Fruit fly (Drosophila melanogaster) whole organism, embryonic: Measurements from ENCODE around the gene mrva.

Experiments used
- B-H1 ChIP-seq: fragments of 200-800 bp; sonication (Bioruptor generic); IDR thresholded peaks from 3 replicates; pipeline ENCODE4 v1.3.6; 2022; ENCODE audit warnings: missing biosample characterization, missing genetic modification characterization
- BEAF-32 ChIP-seq: fragments of 200-800 bp; sonication (Bioruptor generic); optimal IDR thresholded peaks from 3 replicates; lab custom pipeline; 2017; ENCODE audit warnings: missing biosample characterization, missing genetic modification characterization, mild to moderate bottlenecking, moderate library complexity, missing genetic modification reagents
- Bgb ChIP-seq: fragments of 200-800 bp; sonication (Bioruptor generic); IDR thresholded peaks from 2 replicates; pipeline ENCODE4 v1.3.6; 2022; ENCODE audit warnings: missing biosample characterization, missing genetic modification characterization; ENCODE audit not compliant: partially characterized antibody
- CG10267 ChIP-seq: fragments of 200-800 bp; sonication (Bioruptor generic); optimal IDR thresholded peaks from 2 replicates; lab custom pipeline; 2018; ENCODE audit warnings: missing biosample characterization, mild to moderate bottlenecking, missing genetic modification characterization, moderate library complexity
- CG10321 ChIP-seq: fragments of 200-800 bp; sonication (Bioruptor generic); IDR thresholded peaks from 2 replicates; pipeline ENCODE4 v1.3.6; 2022; ENCODE audit warnings: missing biosample characterization, missing genetic modification characterization
- CG11085 ChIP-seq: fragments of 200-800 bp; sonication (Bioruptor generic); IDR thresholded peaks from 2 replicates; pipeline ENCODE4 v1.3.6; 2022; ENCODE audit warnings: missing biosample characterization, missing genetic modification characterization
- CG11456 ChIP-seq: fragments of 200-800 bp; sonication (Bioruptor generic); IDR thresholded peaks from 3 replicates; pipeline ENCODE4 v1.3.6; 2022; ENCODE audit warnings: missing biosample characterization, missing genetic modification characterization
- CG13287 ChIP-seq: fragments of 200-800 bp; sonication (Bioruptor generic); IDR thresholded peaks from 2 replicates; pipeline ENCODE4 v1.3.6; 2022; ENCODE audit warnings: missing biosample characterization, missing genetic modification characterization; ENCODE audit not compliant: partially characterized antibody
- CG14441 ChIP-seq: fragments of 200-800 bp; sonication (Bioruptor generic); IDR thresholded peaks from 2 replicates; pipeline ENCODE4 v1.3.6; 2022; ENCODE audit warnings: missing biosample characterization, missing genetic modification characterization
- CG1529 ChIP-seq: fragments of 200-800 bp; sonication (Bioruptor generic); optimal IDR thresholded peaks from 3 replicates; lab custom pipeline; 2018; ENCODE audit warnings: missing biosample characterization, missing genetic modification characterization
- CG16815 ChIP-seq: fragments of 200-800 bp; sonication (Bioruptor generic); optimal IDR thresholded peaks from 3 replicates; lab custom pipeline; 2017; ENCODE audit warnings: missing biosample characterization, mild to moderate bottlenecking, missing genetic modification characterization
- CG18011 ChIP-seq: fragments of 200-800 bp; sonication (Bioruptor generic); optimal IDR thresholded peaks from 2 replicates; lab custom pipeline; 2017; ENCODE audit warnings: missing biosample characterization, missing genetic modification characterization, mild to moderate bottlenecking, moderate library complexity, missing genotype
- CG30403 ChIP-seq: fragments of 200-800 bp; sonication (Bioruptor generic); optimal IDR thresholded peaks from 3 replicates; lab custom pipeline; 2016; ENCODE audit warnings: missing biosample characterization, missing genetic modification characterization
- CG31441 ChIP-seq: fragments of 200-800 bp; sonication (Bioruptor generic); IDR thresholded peaks from 2 replicates; pipeline ENCODE4 v1.3.6; 2022; ENCODE audit warnings: missing biosample characterization, missing genetic modification characterization
- CG42726 ChIP-seq: fragments of 200-800 bp; sonication (Bioruptor generic); IDR thresholded peaks from 2 replicates; pipeline ENCODE4 v1.3.6; 2022; ENCODE audit warnings: missing biosample characterization, missing genetic modification characterization; ENCODE audit not compliant: partially characterized antibody
- CG4424 ChIP-seq: fragments of 200-800 bp; sonication (Bioruptor generic); optimal IDR thresholded peaks from 3 replicates; lab custom pipeline; 2016; ENCODE audit warnings: missing biosample characterization, missing genetic modification characterization
- CG8290 ChIP-seq, 3 experiments: fragments of 200-800 bp; sonication (Bioruptor generic); optimal IDR thresholded peaks; 2 replicates each; lab custom pipeline; 2016 to 2019; ENCODE audit warnings: missing biosample characterization in 3 of 3, missing genetic modification characterization in 3 of 3, mild to moderate bottlenecking in 2 of 3, moderate library complexity in 1 of 3
- CG9215 ChIP-seq: fragments of 200-800 bp; sonication (Bioruptor generic); IDR thresholded peaks from 2 replicates; pipeline ENCODE4 v1.3.6; 2022; ENCODE audit warnings: missing biosample characterization, missing genetic modification characterization
- CG9609 ChIP-seq: fragments of 200-800 bp; sonication (Bioruptor generic); optimal IDR thresholded peaks from 3 replicates; lab custom pipeline; 2016; ENCODE audit warnings: missing biosample characterization, missing genetic modification characterization
- CkIIα-i1 ChIP-seq: fragments of 200-800 bp; sonication (Bioruptor generic); IDR thresholded peaks from 2 replicates; pipeline ENCODE4 v1.3.6; 2022; ENCODE audit warnings: missing biosample characterization, missing genetic modification characterization
- ERR ChIP-seq: fragments of 200-800 bp; sonication (Bioruptor generic); optimal IDR thresholded peaks from 2 replicates; lab custom pipeline; 2016; ENCODE audit warnings: missing biosample characterization, missing genetic modification characterization
- HmgD ChIP-seq: fragments of 200-800 bp; sonication (Bioruptor generic); optimal IDR thresholded peaks from 3 replicates; lab custom pipeline; 2016; ENCODE audit warnings: missing biosample characterization, missing genetic modification characterization
- Hmr ChIP-seq: fragments of 200-800 bp; sonication (Bioruptor generic); optimal IDR thresholded peaks from 3 replicates; lab custom pipeline; 2017; ENCODE audit warnings: mild to moderate bottlenecking, missing biosample characterization, missing genetic modification reagents, missing genetic modification characterization
- Kr ChIP-seq: fragments of 200-800 bp; sonication (Bioruptor generic); optimal IDR thresholded peaks from 2 replicates; lab custom pipeline; 2017; ENCODE audit warnings: missing biosample characterization, mild to moderate bottlenecking, missing genetic modification characterization
- NC2β ChIP-seq: fragments of 200-800 bp; sonication (Bioruptor generic); optimal IDR thresholded peaks from 2 replicates; lab custom pipeline; 2016; ENCODE audit warnings: missing biosample characterization, missing genetic modification characterization
- Oli ChIP-seq: fragments of 200-800 bp; sonication (Bioruptor generic); optimal IDR thresholded peaks from 2 replicates; lab custom pipeline; 2018; ENCODE audit warnings: missing biosample characterization, mild to moderate bottlenecking, missing genetic modification characterization, moderate library complexity
- Six4 ChIP-seq: fragments of 200-800 bp; sonication (Bioruptor generic); optimal IDR thresholded peaks from 2 replicates; lab custom pipeline; 2016; ENCODE audit warnings: missing biosample characterization, missing genetic modification characterization
- Sry-β ChIP-seq: fragments of 200-800 bp; sonication (Bioruptor generic); optimal IDR thresholded peaks from 2 replicates; lab custom pipeline; 2018; ENCODE audit warnings: missing biosample characterization, mild to moderate bottlenecking, missing genetic modification characterization, moderate library complexity
- Taf1 ChIP-seq: fragments of 200-800 bp; sonication (Bioruptor generic); IDR thresholded peaks from 2 replicates; pipeline ENCODE4 v1.3.6; 2022; ENCODE audit warnings: missing biosample characterization, missing genetic modification characterization
- ab ChIP-seq: fragments of 200-800 bp; sonication (Bioruptor generic); optimal IDR thresholded peaks from 2 replicates; lab custom pipeline; 2016; ENCODE audit warnings: missing biosample characterization, missing genetic modification characterization
- ato ChIP-seq: fragments of 200-800 bp; sonication (Bioruptor generic); IDR thresholded peaks from 2 replicates; pipeline ENCODE4 v1.3.6; 2022; ENCODE audit warnings: missing biosample characterization, missing genetic modification characterization; ENCODE audit not compliant: partially characterized antibody
- cas ChIP-seq: fragments of 200-800 bp; sonication (Bioruptor generic); IDR thresholded peaks from 2 replicates; pipeline ENCODE4 v1.3.6; 2022; ENCODE audit warnings: missing biosample characterization, missing genetic modification characterization
- caup ChIP-seq: fragments of 200-800 bp; sonication (Bioruptor generic); optimal IDR thresholded peaks from 3 replicates; lab custom pipeline; 2017; ENCODE audit warnings: missing biosample characterization, mild to moderate bottlenecking, missing genetic modification characterization, moderate library complexity; ENCODE audit not compliant: severe bottlenecking
- chif ChIP-seq, 2 experiments: fragments of 200-800 bp; sonication (Bioruptor generic); optimal IDR thresholded peaks; 3 replicates each; lab custom pipeline; 2016; ENCODE audit warnings: missing biosample characterization in 2 of 2, missing genetic modification characterization in 2 of 2
- chm ChIP-seq: fragments of 200-800 bp; sonication (Bioruptor generic); IDR thresholded peaks from 2 replicates; pipeline ENCODE4 v1.3.6; 2022; ENCODE audit warnings: missing biosample characterization, missing genetic modification characterization
- dm ChIP-seq: fragments of 200-800 bp; sonication (Bioruptor generic); optimal IDR thresholded peaks from 3 replicates; lab custom pipeline; 2016; ENCODE audit warnings: missing biosample characterization, missing genetic modification characterization
- gce ChIP-seq: fragments of 200-800 bp; sonication (Bioruptor generic); IDR thresholded peaks from 3 replicates; pipeline ENCODE4 v1.3.6; 2022; ENCODE audit warnings: missing biosample characterization, missing genetic modification characterization
- hb ChIP-seq: fragments of 200-800 bp; sonication (Bioruptor generic); IDR thresholded peaks from 3 replicates; pipeline ENCODE4 v1.3.6; 2022; ENCODE audit warnings: missing biosample characterization, missing genetic modification characterization; ENCODE audit not compliant: partially characterized antibody
- insv ChIP-seq, 2 experiments: fragments of 200-800 bp; sonication (Bioruptor generic); optimal IDR thresholded peaks; 3 replicates each; lab custom pipeline; 2016 to 2018; ENCODE audit warnings: missing biosample characterization in 2 of 2, missing genetic modification characterization in 2 of 2
- inv ChIP-seq: fragments of 200-800 bp; sonication (Bioruptor generic); IDR thresholded peaks from 2 replicates; pipeline ENCODE4 v1.3.6; 2022; ENCODE audit warnings: missing biosample characterization, missing genetic modification characterization; ENCODE audit not compliant: partially characterized antibody
- nom ChIP-seq: fragments of 200-800 bp; sonication (Bioruptor generic); optimal IDR thresholded peaks from 2 replicates; lab custom pipeline; 2017; ENCODE audit warnings: missing biosample characterization, missing genetic modification characterization, mild to moderate bottlenecking, moderate library complexity, missing genetic modification reagents
- odd ChIP-seq: fragments of 200-800 bp; sonication (Bioruptor generic); optimal IDR thresholded peaks from 2 replicates; lab custom pipeline; 2017; ENCODE audit warnings: missing biosample characterization, mild to moderate bottlenecking, missing genetic modification characterization
- phol ChIP-seq: fragments of 200-800 bp; sonication (Bioruptor generic); optimal IDR thresholded peaks from 3 replicates; lab custom pipeline; 2018; ENCODE audit warnings: missing biosample characterization, mild to moderate bottlenecking, missing genetic modification characterization, moderate library complexity
- psq ChIP-seq: fragments of 200-800 bp; sonication (Bioruptor generic); optimal IDR thresholded peaks from 2 replicates; lab custom pipeline; 2017; ENCODE audit warnings: missing biosample characterization, missing genetic modification characterization
- salm ChIP-seq: fragments of 200-800 bp; sonication (Bioruptor generic); optimal IDR thresholded peaks from 2 replicates; lab custom pipeline; 2018; ENCODE audit warnings: missing biosample characterization, mild to moderate bottlenecking, missing genetic modification characterization
- sima ChIP-seq: fragments of 200-800 bp; sonication (Bioruptor generic); optimal IDR thresholded peaks from 2 replicates; lab custom pipeline; 2016; ENCODE audit warnings: missing biosample characterization, missing genetic modification characterization
- tll ChIP-seq, 2 experiments: fragments of 200-800 bp in 1 of 2; fragments of >200 bp in 1 of 2; sonication (Bioruptor generic) in 1 of 2; optimal IDR thresholded peaks; 2 replicates each; lab custom pipeline; 2017 to 2019; ENCODE audit warnings: missing biosample characterization in 2 of 2, missing genetic modification characterization in 2 of 2, mild to moderate bottlenecking in 1 of 2, moderate library complexity in 1 of 2
- usp ChIP-seq: fragments of >200 bp; optimal IDR thresholded peaks from 2 replicates; lab custom pipeline; 2017; ENCODE audit warnings: missing biosample characterization, missing genetic modification characterization
- vnd ChIP-seq: fragments of 200-800 bp; sonication (Bioruptor generic); IDR thresholded peaks from 3 replicates; pipeline ENCODE4 v1.3.6; 2022; ENCODE audit warnings: missing biosample characterization, missing genetic modification characterization; ENCODE audit not compliant: partially characterized antibody

mrva gene

dm6 chr3L:7371290-7371689 is 42.6 kb upstream of the mrva start (continued):
- TF ChIP-seq Sry-β (GFP tag; lab: Kevin White, UChicago) (peak; percentile 86), CG42726 (GFP tag; lab: Robert Waterston, UW) (no peak), cas (GFP tag; lab: Robert Waterston, UW) (no peak), NC2β (no peak), caup (no peak), CG10321 (GFP tag; lab: Robert Waterston, UW) (0 out of 2 replicates have a peak, but pooled peaks have one; percentile 10), CG1529 (GFP tag; lab: Kevin White, UChicago) (no peak), phol (tag; lab: Kevin White, UChicago) (peak; percentile 37), hb (GFP tag; lab: Robert Waterston, UW) (peak; percentile 29; the same call in 1 of the 3 replicates), CG10267 (no peak), ERR (GFP tag; lab: Kevin White, UChicago) (no peak), CG11456 (GFP tag; lab: Robert Waterston, UW) (no peak), salm (no peak), CkIIα-i1 (no peak), usp (no peak), CG13287 (GFP tag; lab: Robert Waterston, UW) (no peak), chif (GFP tag; optimal IDR thresholded peaks at IDR 0.05; lab: Kevin White, UChicago) (no peak), CG11085 (GFP tag; lab: Robert Waterston, UW) (no peak), sima (no peak), B-H1 (no peak), CG9215 (GFP tag; lab: Robert Waterston, UW) (no peak), CG14441 (GFP tag; lab: Robert Waterston, UW) (no peak), HmgD (GFP tag; lab: Kevin White, UChicago) (no peak), CG16815 (GFP tag; lab: Kevin White, UChicago) (no peak), odd (no peak), CG18011 (GFP tag; lab: Kevin White, UChicago) (no peak), insv (GFP tag; optimal IDR thresholded peaks at IDR 0.05; lab: Kevin White, UChicago) (peak in 1 of 2 experiments; percentile 7), chm (GFP tag; lab: Robert Waterston, UW) (0 out of 2 replicates have a peak, but pooled peaks have one; percentile 26), BEAF-32 (GFP tag; lab: Kevin White, UChicago) (peak; percentile 30), Hmr (no peak), Six4 (no peak), vnd (GFP tag; lab: Robert Waterston, UW) (no peak)
- TF ChIP-seq, all 482 proteins: peak for 11

- TF ChIP-seq tll (GFP tag; optimal IDR thresholded peaks at IDR 0.05; lab: Kevin White, UChicago) (peak in 1 of 2 experiments; percentile 30), CG4424 (GFP tag; lab: Kevin White, UChicago) (no peak), Bgb (GFP tag; lab: Robert Waterston, UW) (peak; percentile 14; the same call in 1 of the 2 replicates), ato (GFP tag; lab: Robert Waterston, UW) (0 out of 2 replicates have a peak, but pooled peaks have one; percentile 24), CG9609 (GFP tag; lab: Kevin White, UChicago) (no peak), inv (GFP tag; lab: Robert Waterston, UW) (no peak), CG18011 (GFP tag; lab: Kevin White, UChicago) (no peak), ab (GFP tag; lab: Kevin White, UChicago) (no peak), dm (GFP tag; lab: Kevin White, UChicago) (peak; percentile 81), Taf1 (GFP tag; lab: Robert Waterston, UW) (no peak), CG16815 (GFP tag; lab: Kevin White, UChicago) (no peak), psq (GFP tag; lab: Kevin White, UChicago) (peak; percentile 71), Oli (tag; lab: Kevin White, UChicago) (no peak), gce (GFP tag; lab: Robert Waterston, UW) (no peak), CG8290 (GFP tag; optimal IDR thresholded peaks at IDR 0.05; lab: Kevin White, UChicago) (no peak), CG8290 (tag; optimal IDR thresholded peaks at IDR 0.05; lab: Kevin White, UChicago) (no peak), Kr (peak; percentile 47), CG30403 (GFP tag; lab: Kevin White, UChicago) (no peak), CG31441 (GFP tag; lab: Robert Waterston, UW) (no peak; the same call in 1 of the 2 replicates), nom (GFP tag; lab: Kevin White, UChicago) (peak; percentile 21), odd (no peak)
Observed at dm6 chr3L:7370231-7370882, 41.7 kb upstream of the mrva start.
